Worm (Caenorhabditis elegans) whole organism, mixed stage, embryonic: ENCODE data around the gene snf-3.

Experiments used
- bed-3 ChIP-seq: fragments of 200-800 bp; sonication (Bioruptor generic); optimal IDR thresholded peaks from 3 replicates; lab custom pipeline; 2018; ENCODE audit warnings: mild to moderate bottlenecking, missing genetic modification characterization, moderate library complexity, missing compliant biosample characterization
- ceh-39 ChIP-seq: fragments of 150-350 bp; optimal IDR thresholded peaks from 2 replicates; lab custom pipeline; 2014; ENCODE audit warnings: missing biosample characterization, missing genetic modification characterization
- ceh-43 ChIP-seq: fragments of 200-800 bp; sonication (Bioruptor generic); optimal IDR thresholded peaks from 2 replicates; lab custom pipeline; 2018; ENCODE audit warnings: mild to moderate bottlenecking, missing genetic modification characterization, moderate library complexity, missing compliant biosample characterization
- ceh-83 ChIP-seq: fragments of 200-800 bp; sonication (Bioruptor generic); optimal IDR thresholded peaks from 2 replicates; lab custom pipeline; 2018; ENCODE audit warnings: mild to moderate bottlenecking, missing genetic modification characterization, missing compliant biosample characterization
- ces-1 ChIP-seq: fragments of 150-350 bp; optimal IDR thresholded peaks from 2 replicates; lab custom pipeline; 2014; ENCODE audit warnings: missing biosample characterization, missing genetic modification reagents, missing genetic modification characterization
- drap-1 ChIP-seq: fragments of 200-800 bp; sonication (Bioruptor generic); optimal IDR thresholded peaks from 3 replicates; lab custom pipeline; 2018; ENCODE audit warnings: mild to moderate bottlenecking, missing genetic modification characterization, missing compliant biosample characterization
- elt-1 ChIP-seq: sonication (generic microtip); optimal IDR thresholded peaks from 2 replicates; lab custom pipeline; 2017; ENCODE audit warnings: missing genetic modification characterization, mild to moderate bottlenecking, missing compliant biosample characterization, antibody characterized with exemption, moderate library complexity, borderline replicate concordance; ENCODE audit not compliant: insufficient read depth
- elt-3 ChIP-seq: fragments of 150-350 bp; optimal IDR thresholded peaks from 2 replicates; lab custom pipeline; 2014; ENCODE audit warnings: missing biosample characterization, missing genetic modification characterization
- flh-1 ChIP-seq: fragments of 200-800 bp; sonication (Bioruptor generic); optimal IDR thresholded peaks from 2 replicates; lab custom pipeline; 2018; ENCODE audit warnings: mild to moderate bottlenecking, missing genetic modification characterization, moderate library complexity, missing compliant biosample characterization
- ham-2 ChIP-seq: fragments of 200-800 bp; sonication (Bioruptor generic); optimal IDR thresholded peaks from 2 replicates; lab custom pipeline; 2018; ENCODE audit warnings: mild to moderate bottlenecking, missing genetic modification characterization, missing compliant biosample characterization
- hlh-1 ChIP-seq: fragments of 150-350 bp; optimal IDR thresholded peaks from 2 replicates; lab custom pipeline; 2014; ENCODE audit warnings: missing biosample characterization, missing genetic modification reagents, missing genetic modification characterization
- lin-13 ChIP-seq: fragments of 150-350 bp; optimal IDR thresholded peaks from 2 replicates; lab custom pipeline; 2014; ENCODE audit warnings: missing biosample characterization, missing genetic modification characterization
- lin-32 ChIP-seq: fragments of 200-800 bp; sonication (Bioruptor generic); optimal IDR thresholded peaks from 2 replicates; lab custom pipeline; 2018; ENCODE audit warnings: mild to moderate bottlenecking, missing genetic modification characterization, missing compliant biosample characterization
- lsy-2 ChIP-seq: fragments of 150-350 bp; optimal IDR thresholded peaks from 2 replicates; lab custom pipeline; 2014; ENCODE audit warnings: missing biosample characterization, missing genetic modification characterization
- mab-5 ChIP-seq: fragments of 150-350 bp; optimal IDR thresholded peaks from 2 replicates; lab custom pipeline; 2014; ENCODE audit warnings: missing biosample characterization, missing genetic modification characterization
- mls-2 ChIP-seq: sonication (generic microtip); optimal IDR thresholded peaks from 2 replicates; lab custom pipeline; 2016; ENCODE audit warnings: mild to moderate bottlenecking, missing genetic modification characterization, moderate library complexity, missing compliant biosample characterization
- nhr-12 ChIP-seq: fragments of 150-350 bp; optimal IDR thresholded peaks from 2 replicates; lab custom pipeline; 2014; ENCODE audit warnings: missing biosample characterization, missing genetic modification characterization
- nhr-2 ChIP-seq: fragments of 150-350 bp; optimal IDR thresholded peaks from 2 replicates; lab custom pipeline; 2014; ENCODE audit warnings: missing biosample characterization, missing genetic modification characterization
- nhr-28 ChIP-seq: fragments of 150-350 bp; optimal IDR thresholded peaks from 2 replicates; lab custom pipeline; 2014; ENCODE audit warnings: missing biosample characterization, missing genetic modification characterization
- nhr-76 ChIP-seq: sonication (generic microtip); optimal IDR thresholded peaks from 2 replicates; lab custom pipeline; 2017; ENCODE audit warnings: missing biosample characterization, missing genetic modification characterization
- pha-4 ChIP-seq: fragments of 150-350 bp; optimal IDR thresholded peaks from 2 replicates; lab custom pipeline; 2018; ENCODE audit warnings: missing biosample characterization, missing genetic modification reagents, missing genetic modification characterization
- snpc-4 ChIP-seq: fragments of 150-350 bp; optimal IDR thresholded peaks from 2 replicates; lab custom pipeline; 2014; ENCODE audit warnings: missing biosample characterization, missing genetic modification characterization
- tbx-8 ChIP-seq: fragments of 200-800 bp; sonication (Bioruptor generic); optimal IDR thresholded peaks from 2 replicates; lab custom pipeline; 2018; ENCODE audit warnings: mild to moderate bottlenecking, missing genetic modification characterization, moderate library complexity, missing compliant biosample characterization
- unc-120 ChIP-seq: sonication (generic microtip); optimal IDR thresholded peaks from 2 replicates; lab custom pipeline; 2017; ENCODE audit warnings: missing genetic modification characterization, missing compliant biosample characterization; ENCODE audit not compliant: poor library complexity, severe bottlenecking
- unc-39 ChIP-seq: fragments of 150-350 bp; optimal IDR thresholded peaks from 2 replicates; lab custom pipeline; 2014; ENCODE audit warnings: missing biosample characterization, missing genetic modification characterization
- unc-62 ChIP-seq: fragments of 150-350 bp; optimal IDR thresholded peaks from 2 replicates; lab custom pipeline; 2014; ENCODE audit warnings: missing biosample characterization, missing genetic modification reagents, missing genetic modification characterization
- zip-8 ChIP-seq: fragments of 150-350 bp; optimal IDR thresholded peaks from 2 replicates; lab custom pipeline; 2014; ENCODE audit warnings: missing biosample characterization, missing genetic modification characterization
- ztf-11 ChIP-seq: fragments of 150-350 bp; optimal IDR thresholded peaks from 2 replicates; lab custom pipeline; 2014; ENCODE audit warnings: missing biosample characterization, missing genetic modification characterization

snf-3 gene

DNA sequence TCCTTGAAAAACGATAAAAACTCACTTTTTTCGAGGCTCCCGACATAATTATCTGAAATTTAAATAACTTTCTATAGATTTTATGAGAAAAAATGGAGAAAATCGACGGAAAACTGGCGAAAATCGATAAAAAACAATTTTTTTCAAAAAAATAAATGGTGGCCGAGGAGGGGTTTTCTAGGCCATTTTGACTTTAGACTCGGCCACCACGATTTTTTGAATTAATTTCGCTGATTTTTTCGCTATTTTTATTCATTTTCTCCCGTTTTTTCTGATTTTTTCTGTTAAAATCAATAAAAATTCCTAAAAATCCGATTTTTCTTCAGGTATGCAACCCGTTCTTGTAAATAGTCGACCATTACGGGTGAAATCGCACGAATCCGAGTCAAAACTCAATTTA lies 31.4 kb downstream of the snf-3 start, which contains the start of the genes sut-1 and eri-3:
Gene sut-1 (minus strand): TSS at position 58 of the 400 bp plus-strand sequence.
Gene eri-3 (plus strand): TSS at position 327 of the 400 bp plus-strand sequence.
- TF ChIP-seq nhr-76 (tag; lab: Kevin White, UChicago) (no peak), snpc-4 (tag; lab: Kevin White, UChicago) (no peak), bed-3 (GFP tag; lab: Kevin White, UChicago) (no peak), ceh-83 (GFP tag; lab: Kevin White, UChicago) (no peak), elt-3 (tag; lab: Kevin White, UChicago) (no peak), ces-1 (GFP tag; lab: Kevin White, UChicago) (no peak), unc-120 (no peak), ztf-11 (no peak), nhr-2 (tag; lab: Kevin White, UChicago) (no peak), hlh-1 (tag; lab: Kevin White, UChicago) (no peak), unc-62 (GFP tag; lab: Kevin White, UChicago) (no peak), unc-39 (no peak), nhr-12 (tag; lab: Kevin White, UChicago) (no peak), zip-8 (tag; lab: Kevin White, UChicago) (no peak), ceh-43 (GFP tag; lab: Kevin White, UChicago) (no peak), tbx-8 (GFP tag; lab: Kevin White, UChicago) (no peak), drap-1 (GFP tag; lab: Kevin White, UChicago) (no peak), elt-1 (tag; lab: Kevin White, UChicago) (no peak)

DNA sequence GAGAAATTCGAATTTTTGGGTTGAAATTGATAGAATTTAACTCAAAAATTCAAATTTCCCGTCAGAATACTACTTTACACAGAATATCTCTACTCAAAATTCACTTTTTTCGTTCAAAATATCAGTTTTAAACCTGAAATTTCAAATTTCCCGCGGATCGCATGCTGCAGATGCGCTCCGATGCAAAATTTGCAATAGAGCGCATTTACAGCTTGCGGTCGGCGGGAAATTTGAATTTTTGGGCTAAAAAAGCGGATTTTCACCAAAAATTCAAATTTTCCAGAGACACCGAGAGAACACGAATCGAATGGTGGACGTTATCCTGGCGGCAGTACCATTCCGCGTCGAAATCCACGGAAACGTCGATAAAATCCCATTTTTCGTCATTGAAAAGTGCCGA lies 33.0 kb downstream of the snf-3 start:
- no peak for TF ChIP-seq zip-8 (tag; lab: Kevin White, UChicago)

DNA sequence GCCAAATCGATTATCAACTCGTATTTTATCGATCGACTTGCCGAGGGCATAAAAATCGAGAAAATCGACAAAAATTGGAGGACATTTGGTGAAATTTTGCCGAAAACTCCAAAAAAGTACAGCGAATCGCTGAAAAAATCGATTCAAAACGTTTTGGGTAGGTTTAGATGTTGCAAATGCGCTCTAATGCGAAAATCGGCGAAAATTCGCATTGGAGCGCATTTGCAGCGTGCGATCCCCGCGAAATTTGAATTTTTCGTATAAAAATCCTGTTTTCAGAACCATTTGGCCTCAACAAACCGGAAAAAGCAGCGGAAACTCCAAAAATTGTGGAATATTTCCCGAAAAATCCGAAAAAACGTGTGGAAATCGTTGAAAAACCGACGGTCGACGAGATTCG lies 34.7 kb downstream of the snf-3 start:
- TF ChIP-seq nhr-12 (tag; lab: Kevin White, UChicago) (no peak), drap-1 (GFP tag; lab: Kevin White, UChicago) (no peak), nhr-28 (tag; lab: Kevin White, UChicago) (no peak), unc-62 (GFP tag; lab: Kevin White, UChicago) (no peak), lsy-2 (no peak), ham-2 (GFP tag; lab: Kevin White, UChicago) (no peak), mls-2 (tag; lab: Kevin White, UChicago) (no peak), snpc-4 (tag; lab: Kevin White, UChicago) (no peak), tbx-8 (GFP tag; lab: Kevin White, UChicago) (no peak)
- TF ChIP-seq, all 35 proteins: peak for 0

DNA sequence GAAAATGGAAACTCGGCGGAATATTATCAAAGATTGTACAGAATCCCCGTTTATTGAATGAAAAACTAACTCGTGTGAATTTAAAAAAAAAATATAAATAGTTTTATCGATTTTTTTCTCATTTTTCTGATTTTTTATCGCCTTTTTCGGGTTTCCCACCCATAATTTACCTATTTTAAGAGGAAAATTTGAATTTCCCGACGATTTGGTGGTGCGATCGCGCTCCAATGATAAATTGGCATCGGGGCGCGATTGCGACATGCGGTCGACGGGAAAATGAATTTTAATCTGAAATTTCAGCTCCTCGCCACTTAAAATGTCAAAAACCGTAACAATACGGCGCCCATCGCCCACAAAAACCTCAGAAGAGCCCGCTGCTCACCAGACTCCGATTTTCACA lies 35.9 kb downstream of the snf-3 start, which contains the start of gene taf-6.1:
Gene taf-6.1 (plus strand): TSS at position 301 of the 400 bp plus-strand sequence.
- no peak for TF ChIP-seq tbx-8 (GFP tag; lab: Kevin White, UChicago)
- no peak for TF ChIP-seq mab-5 (tag; lab: Kevin White, UChicago)
- TF ChIP-seq ceh-39 (tag; lab: Kevin White, UChicago) = no peak
- no peak for TF ChIP-seq unc-120
- no peak for TF ChIP-seq lin-13 (tag; lab: Kevin White, UChicago)
- no peak for TF ChIP-seq flh-1
- TF ChIP-seq elt-3 (tag; lab: Kevin White, UChicago) = no peak
- TF ChIP-seq nhr-76 (tag; lab: Kevin White, UChicago) = no peak
- TF ChIP-seq mls-2 (tag; lab: Kevin White, UChicago) = no peak
- no peak for TF ChIP-seq nhr-2 (tag; lab: Kevin White, UChicago)
- TF ChIP-seq zip-8 (tag; lab: Kevin White, UChicago) = no peak
- no peak for TF ChIP-seq lsy-2
- no peak for TF ChIP-seq hlh-1 (tag; lab: Kevin White, UChicago)
- no peak for TF ChIP-seq unc-39
- no peak for TF ChIP-seq ceh-83 (GFP tag; lab: Kevin White, UChicago)
- TF ChIP-seq nhr-12 (tag; lab: Kevin White, UChicago) = no peak
- TF ChIP-seq bed-3 (GFP tag; lab: Kevin White, UChicago) = no peak
- TF ChIP-seq elt-1 (tag; lab: Kevin White, UChicago) = no peak
- no peak for TF ChIP-seq ces-1 (GFP tag; lab: Kevin White, UChicago)
- TF ChIP-seq pha-4 (tag; lab: Kevin White, UChicago) = no peak

DNA sequence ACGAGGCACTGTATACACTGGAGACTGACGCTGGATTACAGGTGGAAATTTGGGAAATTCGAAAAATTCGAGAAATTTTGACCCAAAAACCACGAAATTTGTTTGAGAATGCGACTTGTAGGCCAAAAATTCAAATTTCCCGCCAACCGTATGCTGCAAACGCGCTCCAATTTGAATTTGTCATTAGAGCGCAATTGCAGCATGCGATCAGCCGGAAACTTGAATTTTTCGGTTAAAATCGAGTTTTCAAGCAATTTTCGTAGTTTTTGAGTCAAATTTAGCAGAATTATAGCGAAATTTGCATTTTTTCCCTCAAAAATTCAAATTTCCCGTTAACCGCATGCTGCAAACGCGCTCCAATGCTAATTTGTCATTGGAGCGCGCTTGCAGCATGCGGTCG lies 38.4 kb downstream of the snf-3 start:
- TF ChIP-seq ceh-43 (GFP tag; lab: Kevin White, UChicago) = no peak

DNA sequence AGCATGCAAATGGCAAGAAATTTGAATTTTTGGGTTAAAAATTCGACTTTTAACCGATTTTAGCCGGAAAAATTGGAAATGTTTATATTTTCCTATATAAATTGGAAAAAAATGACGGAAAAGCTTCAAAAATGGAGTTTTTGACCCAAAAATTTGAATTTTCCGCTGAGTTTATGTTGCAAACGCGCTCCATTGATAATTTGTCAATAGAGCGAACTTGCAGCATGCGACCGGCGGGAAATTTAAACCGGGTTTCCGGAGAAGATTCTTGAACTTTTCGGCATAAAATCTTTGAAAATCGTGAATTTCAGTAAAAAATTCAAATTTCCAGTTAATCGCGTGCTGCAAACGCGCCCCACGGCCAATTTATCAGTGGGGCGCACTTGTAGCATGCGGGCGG lies 39.6 kb downstream of the snf-3 start:
- TF ChIP-seq lin-32 (GFP tag; lab: Kevin White, UChicago) = no peak
- no peak for TF ChIP-seq unc-120
- no peak for TF ChIP-seq unc-39
- no peak for TF ChIP-seq nhr-12 (tag; lab: Kevin White, UChicago)
- TF ChIP-seq lin-13 (tag; lab: Kevin White, UChicago) = no peak
- TF ChIP-seq drap-1 (GFP tag; lab: Kevin White, UChicago) = no peak
- no peak for TF ChIP-seq ceh-39 (tag; lab: Kevin White, UChicago)
- TF ChIP-seq hlh-1 (tag; lab: Kevin White, UChicago) = no peak
- no peak for TF ChIP-seq nhr-76 (tag; lab: Kevin White, UChicago)
- no peak for TF ChIP-seq unc-62 (GFP tag; lab: Kevin White, UChicago)
- no peak for TF ChIP-seq tbx-8 (GFP tag; lab: Kevin White, UChicago)
- no peak for TF ChIP-seq zip-8 (tag; lab: Kevin White, UChicago)
- TF ChIP-seq, all 35 proteins: peak for 0
